Fruit fly (Drosophila melanogaster) whole organism, prepupa: ENCODE data around the gene Faa.

Experiments used
- CG34406 ChIP-seq: fragments of 200-800 bp; sonication (Bioruptor generic); optimal IDR thresholded peaks from 3 replicates; lab custom pipeline; 2016; ENCODE audit warnings: missing biosample characterization, missing genetic modification characterization
- CG6808 ChIP-seq: fragments of 200-800 bp; sonication (Bioruptor generic); optimal IDR thresholded peaks from 3 replicates; lab custom pipeline; 2017; ENCODE audit warnings: missing biosample characterization, missing genetic modification characterization, mild to moderate bottlenecking, moderate library complexity, missing genetic modification reagents
- CG8632 ChIP-seq: fragments of 200-800 bp; sonication (Bioruptor generic); optimal IDR thresholded peaks from 3 replicates; lab custom pipeline; 2016; ENCODE audit warnings: missing biosample characterization, missing genetic modification characterization
- Hr39 ChIP-seq: fragments of 200-800 bp; sonication (Bioruptor generic); optimal IDR thresholded peaks from 2 replicates; lab custom pipeline; 2016; ENCODE audit warnings: missing biosample characterization, missing genetic modification characterization
- Met ChIP-seq: fragments of 200-800 bp; sonication (Bioruptor generic); optimal IDR thresholded peaks from 3 replicates; lab custom pipeline; 2016; ENCODE audit warnings: missing biosample characterization, missing genetic modification characterization
- Sox102F ChIP-seq: fragments of 200-800 bp; sonication (Bioruptor generic); optimal IDR thresholded peaks from 2 replicates; lab custom pipeline; 2016; ENCODE audit warnings: missing biosample characterization, mild to moderate bottlenecking, missing genetic modification characterization
- achi ChIP-seq: fragments of 200-800 bp; sonication (Bioruptor generic); optimal IDR thresholded peaks from 3 replicates; lab custom pipeline; 2016; ENCODE audit warnings: missing biosample characterization, missing genetic modification characterization
- fd59A ChIP-seq: fragments of 200-800 bp; sonication (Bioruptor generic); optimal IDR thresholded peaks from 2 replicates; lab custom pipeline; 2017; ENCODE audit warnings: missing biosample characterization, mild to moderate bottlenecking, missing genetic modification characterization, missing genetic modification reagents
- fd85E ChIP-seq: fragments of 200-800 bp; sonication (Bioruptor generic); optimal IDR thresholded peaks from 3 replicates; lab custom pipeline; 2016; ENCODE audit warnings: missing biosample characterization, missing genetic modification characterization
- pdm3 ChIP-seq: fragments of 200-800 bp; sonication (Bioruptor generic); optimal IDR thresholded peaks from 3 replicates; lab custom pipeline; 2016; ENCODE audit warnings: missing biosample characterization, missing genetic modification characterization
- ss ChIP-seq, 2 experiments: fragments of 200-800 bp; sonication (Bioruptor generic); optimal IDR thresholded peaks; 2 replicates in 1 of 2; 3 replicates in 1 of 2; lab custom pipeline; 2017 to 2018; ENCODE audit warnings: mild to moderate bottlenecking in 2 of 2, missing biosample characterization in 2 of 2, missing genetic modification characterization in 2 of 2, moderate library complexity in 1 of 2
- topi ChIP-seq: fragments of 200-800 bp; sonication (Bioruptor generic); optimal IDR thresholded peaks from 3 replicates; lab custom pipeline; 2016; ENCODE audit warnings: missing biosample characterization, missing genetic modification characterization
- vri ChIP-seq: fragments of 200-800 bp; sonication (Bioruptor generic); optimal IDR thresholded peaks from 3 replicates; lab custom pipeline; 2016; ENCODE audit warnings: missing biosample characterization, mild to moderate bottlenecking, missing genetic modification characterization

- TF ChIP-seq CG8632 (GFP tag; lab: Kevin White, UChicago) (no peak), CG6808 (GFP tag; lab: Kevin White, UChicago) (no peak), Met (GFP tag; lab: Kevin White, UChicago) (no peak), Hr39 (GFP tag; lab: Kevin White, UChicago) (no peak), ss (GFP tag; optimal IDR thresholded peaks at IDR 0.05; lab: Kevin White, UChicago) (no peak), vri (no peak), fd85E (GFP tag; lab: Kevin White, UChicago) (no peak), fd59A (GFP tag; lab: Kevin White, UChicago) (no peak), Sox102F (GFP tag; lab: Kevin White, UChicago) (no peak), achi (GFP tag; lab: Kevin White, UChicago) (peak; percentile 16), pdm3 (GFP tag; lab: Kevin White, UChicago) (no peak), CG34406 (GFP tag; lab: Kevin White, UChicago) (no peak), topi (GFP tag; lab: Kevin White, UChicago) (peak; percentile 4)
Observed at dm6 chr3L:4119636-4120357, 46.0 kb upstream of the Faa start.
